Worm (Caenorhabditis elegans): Measurements from ENCODE around the gene Y119D3B.21.

The Y119D3B.21 gene

DNA sequence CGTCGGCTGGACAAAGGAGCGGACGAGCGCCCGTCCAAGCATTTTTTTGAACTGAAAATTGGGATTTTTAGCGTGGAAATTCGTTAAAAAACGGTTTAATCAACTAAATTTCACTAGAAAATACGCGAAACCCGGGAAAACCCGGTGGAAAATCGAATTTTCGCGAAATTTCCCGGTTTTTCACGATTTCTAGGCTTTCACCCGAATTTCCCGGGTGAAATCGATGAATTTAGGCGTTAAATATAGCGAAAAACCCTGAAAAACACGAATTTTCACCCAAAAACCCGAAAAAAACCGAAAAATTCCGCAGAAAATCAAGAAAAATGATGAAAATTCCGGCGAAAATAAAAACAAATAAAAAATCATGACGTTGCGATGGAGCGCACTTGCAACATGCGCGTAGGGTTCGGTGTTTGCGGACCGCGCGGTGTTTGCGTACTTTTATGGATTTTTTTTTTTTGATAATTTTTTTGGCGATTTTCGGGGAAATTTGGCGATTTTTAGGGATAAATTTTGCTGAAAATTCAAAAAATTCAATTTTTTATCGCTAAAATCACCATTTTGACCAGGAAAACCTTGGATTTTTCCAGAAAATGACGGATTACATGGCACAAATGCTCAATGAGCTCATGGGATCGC, 12.7 kb upstream of the Y119D3B.21 start, which contains the start of the genes mrpl-45 and Y119D3B.12 (continued):
- no peak for TF ChIP-seq mdl-1 (tag; optimal IDR thresholded peaks at IDR 0.05)
- peak; percentile 42 for TF ChIP-seq F37D6.2 (tag; optimal IDR thresholded peaks at IDR 0.05)
- no peak for TF ChIP-seq aly-2 (tag; optimal IDR thresholded peaks at IDR 0.05)
- TF ChIP-seq Y5F2A.4 (GFP tag; optimal IDR thresholded peaks at IDR 0.05) = no peak
- TF ChIP-seq snpc-4 (tag; optimal IDR thresholded peaks at IDR 0.05) = no peak

DNA sequence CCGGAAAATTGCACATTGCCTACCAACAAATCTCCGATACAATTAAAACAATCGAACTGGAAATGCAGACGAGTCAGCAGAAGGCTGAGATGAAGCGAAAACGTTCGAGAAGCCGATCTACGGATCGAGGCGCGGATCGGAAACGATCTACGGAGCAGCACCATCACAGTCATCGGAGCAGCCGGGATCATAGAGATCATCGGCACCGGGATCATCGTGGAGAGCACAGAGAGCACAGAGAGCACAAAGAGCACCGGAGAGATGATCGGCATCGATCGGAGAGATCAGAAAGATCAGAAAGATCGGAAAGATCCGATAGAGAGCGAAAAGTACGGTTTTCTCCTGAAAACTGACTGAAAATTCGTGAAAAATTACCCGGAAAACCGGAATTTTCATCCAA, 9.4 kb upstream of the Y119D3B.21 start:
- TF ChIP-seq unc-62 (GFP tag; optimal IDR thresholded peaks at IDR 0.05 in 1 of 2) (peak in 1 of 2 experiments; percentile 40), unc-62 (tag; optimal IDR thresholded peaks at IDR 0.05) (no peak), egl-43 (GFP tag; IDR thresholded peaks at IDR 0.05) (no peak), zip-11 (GFP tag; IDR thresholded peaks at IDR 0.05) (no peak), set-16 (GFP tag; IDR thresholded peaks at IDR 0.05) (peak; percentile 65)

DNA sequence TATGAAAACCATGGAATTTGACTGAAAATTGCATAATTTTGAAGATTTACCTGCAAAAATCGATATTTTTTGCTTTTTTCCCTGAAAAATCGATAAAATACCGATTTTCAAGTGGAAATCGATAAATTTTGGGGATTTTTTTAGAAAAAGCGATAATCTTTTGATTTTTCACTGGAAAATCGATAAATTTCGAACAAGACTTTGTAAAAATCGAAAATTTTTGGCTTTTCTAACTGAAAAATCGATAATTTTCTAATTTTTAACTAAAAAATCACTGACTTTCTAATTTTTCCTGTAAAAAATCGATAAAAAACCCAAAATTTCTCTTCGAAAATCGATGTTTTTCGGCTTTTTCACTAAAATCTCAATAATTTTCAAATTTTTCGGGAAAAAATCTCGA, 8.5 kb upstream of the Y119D3B.21 start:
- TF ChIP-seq ceh-28 (tag; optimal IDR thresholded peaks at IDR 0.05) (peak; percentile 52), hmg-1.1 (GFP tag; IDR thresholded peaks at IDR 0.05) (no peak), cey-2 (tag; optimal IDR thresholded peaks at IDR 0.05; ENCODE audit: borderline replicate concordance, insufficient read depth) (no peak), ZK546.5 (tag; optimal IDR thresholded peaks at IDR 0.05) (no peak)

ce11 chrIII:1207027-1207426, 7.8 kb upstream of the Y119D3B.21 start:
- TF ChIP-seq ceh-28 (tag; optimal IDR thresholded peaks at IDR 0.05) = peak; percentile 86
- no peak for TF ChIP-seq attf-4 (tag; optimal IDR thresholded peaks at IDR 0.05)
- no peak for TF ChIP-seq Y5F2A.4 (GFP tag; optimal IDR thresholded peaks at IDR 0.05)

DNA sequence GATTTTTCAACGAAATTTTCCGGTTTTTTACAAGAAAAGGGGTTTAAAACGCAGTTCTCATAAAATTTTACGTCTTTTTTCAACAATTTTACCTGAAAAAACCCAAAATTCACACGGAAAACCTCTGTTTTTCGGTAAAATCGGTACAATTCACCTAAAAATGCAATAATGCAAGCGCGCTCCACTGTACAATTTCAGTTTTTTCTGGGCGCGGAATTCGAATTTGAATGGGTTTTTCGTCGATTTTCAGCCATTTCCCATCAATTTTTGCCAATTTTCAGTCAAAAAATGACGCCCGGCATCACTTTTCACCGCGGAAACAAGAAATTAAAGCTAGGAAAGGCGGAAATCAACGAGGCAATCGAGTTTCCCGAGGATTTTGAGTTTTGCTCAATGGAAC, 6.9 kb upstream of the Y119D3B.21 start, which contains the start of gene orc-3:
orc-3 (plus strand) TSS at position 282 of the 400 bp plus-strand sequence.
- no peak for TF ChIP-seq ceh-20 (GFP tag; IDR thresholded peaks at IDR 0.05)
- TF ChIP-seq nhr-237 (tag; optimal IDR thresholded peaks at IDR 0.05) = no peak
- TF ChIP-seq nhr-111 (GFP tag; optimal IDR thresholded peaks at IDR 0.05) = no peak
- no peak for TF ChIP-seq lim-7 (GFP tag; IDR thresholded peaks at IDR 0.05)
- no peak for TF ChIP-seq zfp-3 (GFP tag; conservative IDR thresholded peaks at IDR 0.05)
- TF ChIP-seq hif-1 (tag; optimal IDR thresholded peaks at IDR 0.05) = no peak
- TF ChIP-seq daf-19 (GFP tag; conservative IDR thresholded peaks at IDR 0.05) = no peak
- peak in 1 of 2 experiments; percentile 22 for TF ChIP-seq lsy-2 (tag; optimal IDR thresholded peaks at IDR 0.05)
- no peak for TF ChIP-seq pqm-1 (tag; optimal IDR thresholded peaks at IDR 0.05)
- TF ChIP-seq aly-2 (tag; optimal IDR thresholded peaks at IDR 0.05) = no peak
- no peak for TF ChIP-seq ceh-28 (tag; optimal IDR thresholded peaks at IDR 0.05)
- no peak for TF ChIP-seq nhr-102 (tag; optimal IDR thresholded peaks at IDR 0.05)
- no peak for TF ChIP-seq sdz-12 (GFP tag; optimal IDR thresholded peaks at IDR 0.05)
- TF ChIP-seq F26F4.8 (GFP tag; conservative IDR thresholded peaks at IDR 0.05) = no peak
- no peak for TF ChIP-seq zip-11 (GFP tag; IDR thresholded peaks at IDR 0.05)
- TF ChIP-seq Y48G9A.11 (GFP tag; IDR thresholded peaks at IDR 0.05) = no peak
- TF ChIP-seq mes-2 (tag; optimal IDR thresholded peaks at IDR 0.05; ENCODE audit: poor library complexity, severe bottlenecking) = peak; percentile 68
- TF ChIP-seq F37D6.2 (tag; optimal IDR thresholded peaks at IDR 0.05) = no peak
- TF ChIP-seq dmd-9 (GFP tag; IDR thresholded peaks at IDR 0.05) = no peak
- TF ChIP-seq lin-13 (GFP tag; optimal IDR thresholded peaks at IDR 0.05) = peak; percentile 43
- no peak for TF ChIP-seq rbr-2 (tag; optimal IDR thresholded peaks at IDR 0.05)
- no peak for TF ChIP-seq ceh-32 (tag; optimal IDR thresholded peaks at IDR 0.05; ENCODE audit: poor library complexity)
- TF ChIP-seq dpl-1 (GFP tag; optimal IDR thresholded peaks at IDR 0.05) = peak; percentile 84
- TF ChIP-seq lin-38 (GFP tag; IDR thresholded peaks at IDR 0.05) = peak; percentile 93
- no peak for TF ChIP-seq ztf-7 (tag; optimal IDR thresholded peaks at IDR 0.05)
- TF ChIP-seq egl-27 (tag; optimal IDR thresholded peaks at IDR 0.05) = no peak
- TF ChIP-seq mep-1 (tag; optimal IDR thresholded peaks at IDR 0.05) = peak; percentile 18
- TF ChIP-seq nhr-41 (GFP tag; IDR thresholded peaks at IDR 0.05) = no peak
- TF ChIP-seq mxl-3 (GFP tag; optimal IDR thresholded peaks at IDR 0.05) = no peak

Measured in whole organism, L4 larva.